Worm (Caenorhabditis elegans) whole organism, young adult: ENCODE measurements around the gene lam-2.
A peak's percentile ranks its signal among the peaks of the same experiment; 100 is the strongest.

Source experiments
- T26A5.8 ChIP-seq: sonication (generic microtip); optimal IDR thresholded peaks from 2 replicates; lab custom pipeline; 2016; ENCODE audit warnings: missing genetic modification characterization, missing compliant biosample characterization
- Y53F4B.3 ChIP-seq: fragments of 200-800 bp; sonication (Bioruptor generic); IDR thresholded peaks from 2 replicates; pipeline ENCODE4 v1.3.6; 2022; ENCODE audit warnings: missing genetic modification reagents, missing genetic modification characterization, missing compliant biosample characterization
- attf-5 ChIP-seq: fragments of 200-800 bp; sonication (Bioruptor generic); optimal IDR thresholded peaks from 2 replicates; lab custom pipeline; 2018; ENCODE audit warnings: mild to moderate bottlenecking, missing genetic modification characterization, missing compliant biosample characterization
- mxl-1 ChIP-seq: sonication (generic microtip); optimal IDR thresholded peaks from 2 replicates; lab custom pipeline; 2016; ENCODE audit warnings: missing genetic modification characterization, missing compliant biosample characterization
- nhr-179 ChIP-seq: sonication (generic microtip); optimal IDR thresholded peaks from 2 replicates; lab custom pipeline; 2016; ENCODE audit warnings: mild to moderate bottlenecking, missing genetic modification characterization, missing compliant biosample characterization
- snpc-3.4 ChIP-seq: sonication (generic microtip); optimal IDR thresholded peaks from 2 replicates; lab custom pipeline; 2017; ENCODE audit warnings: missing genetic modification characterization, mild to moderate bottlenecking, missing compliant biosample characterization, antibody characterized with exemption, moderate library complexity, missing genotype, missing genetic modification reagents
- unc-62 ChIP-seq: fragments of 150-350 bp; optimal IDR thresholded peaks from 2 replicates; lab custom pipeline; 2014; ENCODE audit warnings: missing biosample characterization, missing genetic modification reagents, missing genetic modification characterization

ce11 chrX:7176817-7177216, 25.8 kb upstream of the lam-2 start:
- no peak for TF ChIP-seq nhr-179 (tag; lab: Kevin White, UChicago)
- no peak for TF ChIP-seq Y53F4B.3 (GFP tag; lab: Robert Waterston, UW)
- peak; percentile 2 for TF ChIP-seq mxl-1 (tag; lab: Kevin White, UChicago)
- no peak for TF ChIP-seq snpc-3.4 (tag; lab: Kevin White, UChicago)
- no peak for TF ChIP-seq unc-62 (GFP tag; lab: Kevin White, UChicago)
- no peak for TF ChIP-seq T26A5.8 (tag; lab: Kevin White, UChicago)
- no peak for TF ChIP-seq attf-5 (GFP tag; lab: Kevin White, UChicago)
